Fruit fly (Drosophila melanogaster) whole organism, embryonic: ENCODE data around the gene CG43116.

Source experiments
- CG16779 ChIP-seq: fragments of 200-800 bp; sonication (Bioruptor generic); IDR thresholded peaks from 2 replicates; pipeline ENCODE4 v1.3.6; 2022; ENCODE audit warnings: missing biosample characterization, missing genetic modification characterization
- Nf-YC ChIP-seq: fragments of 200-800 bp; optimal IDR thresholded peaks from 3 replicates; lab custom pipeline; 2019; ENCODE audit warnings: missing biosample characterization, mild to moderate bottlenecking, missing genetic modification characterization, moderate library complexity
- Sry-δ ChIP-seq: fragments of 200-800 bp; sonication (Bioruptor generic); optimal IDR thresholded peaks from 2 replicates; lab custom pipeline; 2016; ENCODE audit warnings: missing biosample characterization, missing genetic modification characterization
- onecut ChIP-seq: fragments of 200-800 bp; sonication (Bioruptor generic); IDR thresholded peaks from 2 replicates; pipeline ENCODE4 v1.3.6; 2022; ENCODE audit warnings: missing biosample characterization, missing genetic modification characterization
- usp ChIP-seq: fragments of >200 bp; optimal IDR thresholded peaks from 2 replicates; lab custom pipeline; 2017; ENCODE audit warnings: missing biosample characterization, missing genetic modification characterization

dm6 chr3R:26005619-26005977 is 8.8 kb upstream of the CG43116 start:
- TF ChIP-seq Sry-δ (GFP tag; lab: Kevin White, UChicago) (no peak), onecut (no peak), Nf-YC (tag; lab: Kevin White, UChicago) (no peak), CG16779 (GFP tag; lab: Robert Waterston, UW) (no peak), usp (GFP tag; lab: Kevin White, UChicago) (no peak)
